Fruit fly (Drosophila melanogaster): ENCODE measurements around the gene lost.

Gene lost

DNA sequence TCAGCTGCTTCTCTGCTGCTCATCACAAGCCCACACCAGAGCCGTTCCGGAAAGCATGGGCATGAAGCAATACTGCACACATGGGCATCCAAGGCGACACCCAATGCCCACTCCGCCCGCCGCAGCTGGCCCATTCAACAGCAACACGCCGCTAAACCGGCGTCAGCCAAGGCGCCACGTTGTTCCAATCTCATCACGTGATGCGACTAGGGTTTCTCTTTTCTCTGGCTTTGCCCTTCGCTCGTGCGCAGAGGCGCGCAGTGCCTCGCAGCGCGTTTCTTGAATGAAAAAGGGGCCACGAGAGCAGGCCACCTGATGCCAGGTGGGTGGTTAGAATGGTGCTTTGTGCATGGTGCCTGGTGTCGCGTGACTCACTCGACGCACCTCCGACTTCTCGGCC is 46.4 kb downstream of the lost start:
- TF ChIP-seq cwo (GFP tag; optimal IDR thresholded peaks at IDR 0.05) (peak; percentile 91), cg (GFP tag; optimal IDR thresholded peaks at IDR 0.05) (no peak), CG34224 (GFP tag; IDR thresholded peaks at IDR 0.05; ENCODE audit: partially characterized antibody) (0 out of 3 replicates have a peak, but pooled peaks have one; percentile 23), CG17359 (tag; optimal IDR thresholded peaks at IDR 0.05) (no peak), luna (GFP tag; optimal IDR thresholded peaks at IDR 0.05) (no peak), B-H2 (GFP tag; optimal IDR thresholded peaks at IDR 0.05) (no peak), CG34422 (GFP tag; IDR thresholded peaks at IDR 0.05) (peak; percentile 48; the same call in 1 of the 3 replicates), Med (GFP tag) (peak; percentile 70), Dll (GFP tag; IDR thresholded peaks at IDR 0.05; ENCODE audit: partially characterized antibody) (0 out of 4 replicates have a peak, but pooled peaks have one; percentile 28), scrt (GFP tag; optimal IDR thresholded peaks at IDR 0.05) (peak; percentile 56), ci (GFP tag; IDR thresholded peaks at IDR 0.05) (peak; percentile 28; the same call in 1 of the 3 replicates), CG9215 (GFP tag; IDR thresholded peaks at IDR 0.05) (no peak), CG6813 (GFP tag; optimal IDR thresholded peaks at IDR 0.05) (no peak), sim (GFP tag; IDR thresholded peaks at IDR 0.05) (0 out of 2 replicates have a peak, but pooled peaks have one; percentile 25), hb (GFP tag; IDR thresholded peaks at IDR 0.05; ENCODE audit: partially characterized antibody) (no peak), CG13624 (GFP tag; optimal IDR thresholded peaks at IDR 0.05) (no peak), Vsx1 (GFP tag; optimal IDR thresholded peaks at IDR 0.05) (no peak), ftz-f1 (GFP tag; optimal IDR thresholded peaks at IDR 0.05) (peak; percentile 7), Adf1 (GFP tag; IDR thresholded peaks at IDR 0.05) (peak; percentile 33; the same call in 1 of the 2 replicates), HLH4C (GFP tag; IDR thresholded peaks at IDR 0.05; ENCODE audit: partially characterized antibody) (no peak), CG11456 (GFP tag; IDR thresholded peaks at IDR 0.05) (no peak), al (GFP tag; IDR thresholded peaks at IDR 0.05) (no peak), hkb (optimal IDR thresholded peaks at IDR 0.05) (no peak), hkb (GFP tag; IDR thresholded peaks at IDR 0.05) (peak; percentile 27; the same call in 1 of the 2 replicates), Drgx (GFP tag; IDR thresholded peaks at IDR 0.05) (no peak), Usf (GFP tag; optimal IDR thresholded peaks at IDR 0.05) (no peak), CG18011 (GFP tag; optimal IDR thresholded peaks at IDR 0.05) (no peak), lab (GFP tag; optimal IDR thresholded peaks at IDR 0.05) (no peak), Atf-2 (GFP tag; optimal IDR thresholded peaks at IDR 0.05) (no peak), zen2 (GFP tag; IDR thresholded peaks at IDR 0.05; ENCODE audit: partially characterized antibody) (peak; percentile 57; the same call in 1 of the 3 replicates), CHES-1-like (GFP tag; optimal IDR thresholded peaks at IDR 0.05) (no peak), ems (GFP tag; optimal IDR thresholded peaks at IDR 0.05) (no peak), crol (GFP tag; IDR thresholded peaks at IDR 0.05) (0 out of 2 replicates have a peak, but pooled peaks have one; percentile 20), Elba2 (GFP tag; optimal IDR thresholded peaks at IDR 0.05) (no peak), ewg (GFP tag; optimal IDR thresholded peaks at IDR 0.05) (peak; percentile 3), jing (GFP tag; optimal IDR thresholded peaks at IDR 0.05) (no peak), CG43689 (GFP tag; IDR thresholded peaks at IDR 0.05) (no peak), yki (optimal IDR thresholded peaks at IDR 0.05) (no peak), YL-1 (GFP tag; optimal IDR thresholded peaks at IDR 0.05) (no peak), z (GFP tag; IDR thresholded peaks at IDR 0.05) (0 out of 3 replicates have a peak, but pooled peaks have one; percentile 11)

DNA sequence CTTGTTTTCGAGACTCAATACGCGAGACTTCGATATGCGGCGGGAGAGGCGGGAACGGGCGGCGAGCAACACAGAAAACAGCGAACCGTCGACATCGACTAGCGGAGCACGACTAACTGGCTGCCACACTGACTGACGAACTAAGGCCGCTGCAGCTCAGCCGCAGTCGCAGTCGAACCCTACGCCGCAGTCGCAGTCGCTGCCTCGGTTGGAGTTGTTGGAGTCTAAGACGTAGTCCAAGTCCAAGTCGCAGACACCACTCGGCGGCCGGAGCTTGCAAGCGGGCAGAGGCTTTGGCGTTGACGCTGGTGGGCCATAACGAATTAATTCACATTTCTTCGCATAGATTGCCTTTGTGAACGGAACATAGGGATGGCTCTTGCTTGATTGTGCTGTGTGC is 47.8 kb downstream of the lost start:
- TF ChIP-seq Deaf1 (tag; optimal IDR thresholded peaks at IDR 0.05) (peak; percentile 30), CG30431 (GFP tag; optimal IDR thresholded peaks at IDR 0.05) (no peak), CG5953 (GFP tag; IDR thresholded peaks at IDR 0.05) (0 out of 2 replicates have a peak, but pooled peaks have one; percentile 15), nmo (GFP tag; optimal IDR thresholded peaks at IDR 0.05) (no peak), HLH54F (GFP tag; optimal IDR thresholded peaks at IDR 0.05) (no peak), CG14050 (GFP tag; IDR thresholded peaks at IDR 0.05) (no peak), esg (GFP tag; conservative IDR thresholded peaks at IDR 0.05) (no peak), fru (optimal IDR thresholded peaks at IDR 0.05) (no peak), org-1 (GFP tag; optimal IDR thresholded peaks at IDR 0.05) (no peak), CG5180 (GFP tag; optimal IDR thresholded peaks at IDR 0.05) (peak; percentile 63), Atf-2 (GFP tag; optimal IDR thresholded peaks at IDR 0.05) (no peak), Med (GFP tag) (peak; percentile 79), Hmr (GFP tag; optimal IDR thresholded peaks at IDR 0.05) (no peak), Dll (GFP tag; IDR thresholded peaks at IDR 0.05; ENCODE audit: partially characterized antibody) (no peak), MESR4 (GFP tag; optimal IDR thresholded peaks at IDR 0.05) (no peak), so (GFP tag; IDR thresholded peaks at IDR 0.05) (0 out of 3 replicates have a peak, but pooled peaks have one; percentile 8)

Data from whole organism, embryonic.